Fruit fly (Drosophila melanogaster) whole organism, pupa: ENCODE measurements around the gene CG6184.

ENCODE experiments used
- CG10348 ChIP-seq: fragments of 200-800 bp; sonication (Bioruptor generic); IDR thresholded peaks from 2 replicates; pipeline ENCODE4 v1.3.6; 2022; ENCODE audit warnings: missing biosample characterization, missing genetic modification characterization
- CG12605 ChIP-seq: fragments of 200-800 bp; sonication (Bioruptor generic); IDR thresholded peaks from 2 replicates; pipeline ENCODE4 v1.3.6; 2022; ENCODE audit warnings: missing biosample characterization, missing genetic modification characterization
- CG13204 ChIP-seq: fragments of 200-800 bp; sonication (Bioruptor generic); optimal IDR thresholded peaks from 2 replicates; lab custom pipeline; 2018; ENCODE audit warnings: missing biosample characterization, mild to moderate bottlenecking, missing genetic modification characterization, moderate library complexity
- CG14655 ChIP-seq: fragments of 200-800 bp; sonication (Bioruptor generic); optimal IDR thresholded peaks from 3 replicates; lab custom pipeline; 2017; ENCODE audit warnings: mild to moderate bottlenecking, missing biosample characterization, missing genetic modification reagents, missing genetic modification characterization
- CG15710 ChIP-seq: fragments of 200-800 bp; sonication (Bioruptor generic); optimal IDR thresholded peaks from 2 replicates; lab custom pipeline; 2018; ENCODE audit warnings: missing biosample characterization, mild to moderate bottlenecking, missing genetic modification characterization, moderate library complexity
- CG17806 ChIP-seq: fragments of 200-800 bp; sonication (Bioruptor generic); optimal IDR thresholded peaks from 2 replicates; lab custom pipeline; 2018; ENCODE audit warnings: missing biosample characterization, mild to moderate bottlenecking, missing genetic modification characterization, moderate library complexity
- CG32121 ChIP-seq: fragments of 200-800 bp; sonication (Bioruptor generic); IDR thresholded peaks from 2 replicates; pipeline ENCODE4 v1.3.6; 2022; ENCODE audit warnings: missing biosample characterization, missing genetic modification characterization
- CG34367 ChIP-seq: fragments of 200-800 bp; sonication (Bioruptor generic); optimal IDR thresholded peaks from 2 replicates; lab custom pipeline; 2018; ENCODE audit warnings: missing biosample characterization, mild to moderate bottlenecking, missing genetic modification characterization
- CG4496 ChIP-seq: fragments of 200-800 bp; sonication (Bioruptor generic); IDR thresholded peaks from 3 replicates; pipeline ENCODE4 v1.3.6; 2022; ENCODE audit warnings: missing biosample characterization, missing genetic modification characterization
- CG8159 ChIP-seq: fragments of 200-800 bp; sonication (Bioruptor generic); optimal IDR thresholded peaks from 3 replicates; lab custom pipeline; 2018; ENCODE audit warnings: missing biosample characterization, mild to moderate bottlenecking, missing genetic modification characterization, moderate library complexity
- CG8301 ChIP-seq: fragments of 200-800 bp; sonication (Bioruptor generic); optimal IDR thresholded peaks from 2 replicates; lab custom pipeline; 2018; ENCODE audit warnings: missing biosample characterization, mild to moderate bottlenecking, missing genetic modification characterization
- CG9948 ChIP-seq: fragments of 200-800 bp; sonication (Bioruptor generic); optimal IDR thresholded peaks from 2 replicates; lab custom pipeline; 2018; ENCODE audit warnings: missing biosample characterization, mild to moderate bottlenecking, missing genetic modification characterization, moderate library complexity
- D1 ChIP-seq: fragments of 200-800 bp; sonication (Bioruptor generic); optimal IDR thresholded peaks from 2 replicates; lab custom pipeline; 2018; ENCODE audit warnings: missing biosample characterization, mild to moderate bottlenecking, missing genetic modification characterization, moderate library complexity
- EcR ChIP-seq: fragments of 200-800 bp; sonication (Bioruptor generic); optimal IDR thresholded peaks from 3 replicates; lab custom pipeline; 2019; ENCODE audit warnings: missing biosample characterization, missing genetic modification characterization, mild to moderate bottlenecking, moderate library complexity, missing genetic modification reagents
- Ets98B ChIP-seq: fragments of 200-800 bp; sonication (Bioruptor generic); IDR thresholded peaks from 2 replicates; pipeline ENCODE4 v1.3.6; 2022; ENCODE audit warnings: missing biosample characterization, missing genetic modification characterization
- Pif1A ChIP-seq: fragments of 200-800 bp; sonication (Bioruptor generic); optimal IDR thresholded peaks from 3 replicates; lab custom pipeline; 2016; ENCODE audit warnings: missing biosample characterization, missing genetic modification characterization
- Pif1B ChIP-seq: fragments of 200-800 bp; sonication (Bioruptor generic); optimal IDR thresholded peaks from 3 replicates; lab custom pipeline; 2016; ENCODE audit warnings: missing biosample characterization, missing genetic modification characterization
- Snoo ChIP-seq: fragments of 200-800 bp; sonication (Bioruptor generic); optimal IDR thresholded peaks from 3 replicates; lab custom pipeline; 2017; ENCODE audit warnings: missing biosample characterization, mild to moderate bottlenecking, missing genetic modification characterization, inconsistent platforms
- fd96Ca ChIP-seq: fragments of 200-800 bp; sonication (Bioruptor generic); IDR thresholded peaks from 3 replicates; pipeline ENCODE4 v1.3.6; 2022; ENCODE audit warnings: missing biosample characterization, missing genetic modification characterization
- gl ChIP-seq: fragments of 200-800 bp; sonication (Bioruptor generic); optimal IDR thresholded peaks from 2 replicates; lab custom pipeline; 2018; ENCODE audit warnings: missing biosample characterization, mild to moderate bottlenecking, missing genetic modification characterization
- rn ChIP-seq: fragments of 200-800 bp; sonication (Bioruptor generic); IDR thresholded peaks from 2 replicates; pipeline ENCODE4 v1.3.6; 2022; ENCODE audit warnings: missing biosample characterization, missing genetic modification characterization

Gene CG6184

DNA sequence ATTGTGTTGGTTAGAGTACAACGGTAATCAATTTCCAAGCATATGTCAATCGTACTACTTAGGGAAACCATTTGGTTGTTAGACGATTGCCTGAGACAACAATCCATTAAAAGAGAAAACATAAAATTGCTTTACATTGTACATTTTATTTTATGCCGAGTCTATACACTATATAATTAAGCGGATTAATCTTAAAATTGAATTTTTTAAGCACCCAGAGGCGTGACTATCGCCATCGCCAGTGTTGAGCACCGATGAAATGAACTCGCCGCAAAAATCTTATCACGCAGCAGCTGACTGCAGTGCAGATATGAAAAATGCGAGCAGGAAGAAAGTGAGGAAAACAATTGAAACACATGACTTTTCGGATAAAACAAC is 14.8 kb downstream of the CG6184 start:
- TF ChIP-seq CG4496 (GFP tag; lab: Robert Waterston, UW) (0 out of 3 replicates have a peak, but pooled peaks have one; percentile 23), EcR (GFP tag; lab: Kevin White, UChicago) (no peak), Ets98B (GFP tag; lab: Robert Waterston, UW) (peak; percentile 20; the same call in 1 of the 2 replicates), gl (tag; lab: Kevin White, UChicago) (no peak)

DNA sequence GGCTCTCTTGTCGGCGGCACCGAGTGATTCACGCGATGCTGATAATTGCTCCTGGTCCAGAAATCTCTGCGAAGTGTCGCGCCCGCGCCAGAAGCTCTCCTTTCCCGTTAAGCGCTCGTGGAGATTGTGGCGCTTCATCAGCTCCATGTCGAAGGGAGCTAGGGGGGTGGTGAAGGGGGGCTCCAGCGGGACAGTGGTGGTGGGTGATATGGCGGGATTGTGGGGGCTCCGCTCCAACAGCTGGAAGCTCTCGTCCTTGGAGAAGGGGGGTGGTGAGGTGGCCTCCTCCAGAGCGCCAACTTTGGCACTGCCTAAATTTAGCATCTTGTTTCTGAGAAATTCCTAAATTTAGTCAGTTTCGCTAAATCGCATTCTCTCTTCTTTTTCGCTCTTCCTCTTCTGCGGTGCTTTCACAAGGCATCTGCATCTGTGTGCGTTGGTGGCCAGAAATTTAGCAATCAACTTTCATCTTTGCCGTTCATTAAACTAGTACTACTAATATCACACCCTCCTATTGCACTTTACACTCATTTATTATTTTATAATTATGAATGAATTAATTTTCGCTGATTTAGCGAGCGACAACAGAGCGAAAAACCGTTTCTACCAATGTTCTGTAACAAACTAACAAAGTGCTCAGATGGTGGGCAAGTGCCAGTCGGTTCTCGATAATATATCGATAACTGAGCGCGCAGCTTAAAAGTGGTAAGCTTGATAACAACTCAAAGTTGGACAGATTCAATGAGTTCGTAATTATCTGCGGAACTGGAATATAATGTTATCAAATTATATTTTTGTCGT is 15.4 kb downstream of the CG6184 start, which contains the start of gene subdued:
subdued (minus strand) TSS at position 631 of the 801 bp plus-strand sequence.
- TF ChIP-seq CG8301 (tag; lab: Kevin White, UChicago) (no peak), CG34367 (tag; lab: Kevin White, UChicago) (no peak), CG12605 (GFP tag; lab: Robert Waterston, UW) (0 out of 2 replicates have a peak, but pooled peaks have one; percentile 29), Pif1A (GFP tag; lab: Kevin White, UChicago) (no peak), D1 (tag; lab: Kevin White, UChicago) (no peak), CG32121 (GFP tag; lab: Robert Waterston, UW) (0 out of 2 replicates have a peak, but pooled peaks have one; percentile 11), Snoo (no peak), CG17806 (no peak), Pif1B (no peak), CG4496 (GFP tag; lab: Robert Waterston, UW) (0 out of 3 replicates have a peak, but pooled peaks have one; percentile 23), CG13204 (GFP tag; lab: Kevin White, UChicago) (peak; percentile 7), rn (GFP tag; lab: Robert Waterston, UW) (no peak)
- TF ChIP-seq, all 21 proteins: peak for 4

DNA sequence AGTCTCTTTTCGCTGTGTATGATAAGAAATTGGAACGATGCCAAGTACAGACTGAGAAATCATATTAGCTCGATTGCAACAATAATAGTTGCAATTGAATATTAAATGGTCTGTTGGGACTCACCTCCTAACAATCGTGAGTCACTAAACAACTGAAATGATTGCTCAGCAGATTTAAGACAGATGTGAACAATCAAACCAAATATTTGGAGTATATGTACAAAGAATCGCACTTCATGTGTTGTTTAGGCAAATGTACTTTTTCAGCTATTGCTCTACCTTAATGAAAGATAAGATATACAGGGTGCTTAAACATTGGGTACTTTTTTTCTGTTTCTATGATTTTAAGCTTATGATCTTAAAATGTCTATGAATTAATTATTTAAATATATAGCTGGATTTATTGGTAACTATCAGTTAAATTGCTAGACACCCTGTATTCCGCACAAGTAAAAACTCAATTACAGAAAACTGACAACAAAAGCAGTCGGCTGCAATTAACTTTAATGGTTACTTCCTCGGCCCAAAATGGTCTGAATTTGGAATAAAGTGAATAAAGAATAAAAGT is 16.1 kb downstream of the CG6184 start:
- TF ChIP-seq fd96Ca (no peak), CG15710 (tag; lab: Kevin White, UChicago) (peak; percentile 75), Ets98B (GFP tag; lab: Robert Waterston, UW) (peak; percentile 94), CG32121 (GFP tag; lab: Robert Waterston, UW) (peak; percentile 88), gl (tag; lab: Kevin White, UChicago) (peak; percentile 57), CG9948 (tag; lab: Kevin White, UChicago) (peak; percentile 75), CG17806 (peak; percentile 80), EcR (GFP tag; lab: Kevin White, UChicago) (no peak), CG14655 (GFP tag; lab: Kevin White, UChicago) (peak; percentile 83), Pif1A (GFP tag; lab: Kevin White, UChicago) (peak; percentile 57), CG34367 (tag; lab: Kevin White, UChicago) (peak; percentile 68), CG10348 (GFP tag; lab: Robert Waterston, UW) (no peak), D1 (tag; lab: Kevin White, UChicago) (no peak), rn (GFP tag; lab: Robert Waterston, UW) (peak; percentile 69; the same call in 1 of the 2 replicates), CG4496 (GFP tag; lab: Robert Waterston, UW) (peak; percentile 96), CG13204 (GFP tag; lab: Kevin White, UChicago) (peak; percentile 3), Snoo (peak; percentile 57), Pif1B (peak; percentile 69), CG12605 (GFP tag; lab: Robert Waterston, UW) (peak; percentile 92), CG8301 (tag; lab: Kevin White, UChicago) (peak; percentile 78), CG8159 (tag; lab: Kevin White, UChicago) (peak; percentile 79)

DNA sequence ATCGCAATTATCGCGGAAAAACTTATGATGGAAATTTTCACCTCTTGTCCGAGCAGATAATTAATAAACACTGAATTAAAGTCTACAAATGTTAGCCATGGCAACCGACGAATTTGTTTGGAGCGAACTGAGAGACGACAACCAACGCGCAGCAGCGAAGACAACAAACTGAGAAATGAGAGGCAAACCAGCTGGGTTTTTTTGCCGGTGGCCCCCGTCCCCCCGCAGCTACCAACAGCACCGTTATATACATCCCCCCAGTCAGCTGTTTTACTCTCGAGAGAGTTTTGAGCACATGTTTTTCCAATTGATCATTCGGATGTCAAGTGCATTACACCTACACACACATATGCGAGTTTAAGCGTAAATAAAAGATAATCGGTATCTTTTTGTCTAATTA is 16.6 kb downstream of the CG6184 start:
- TF ChIP-seq Snoo, result no peak
- no peak for TF ChIP-seq CG15710 (tag; lab: Kevin White, UChicago)
- TF ChIP-seq CG32121 (GFP tag; lab: Robert Waterston, UW), result peak; percentile 40; the same call in 1 of the 2 replicates
- TF ChIP-seq CG10348 (GFP tag; lab: Robert Waterston, UW), result no peak
- no peak for TF ChIP-seq gl (tag; lab: Kevin White, UChicago)
- no peak for TF ChIP-seq CG8159 (tag; lab: Kevin White, UChicago)
- no peak for TF ChIP-seq fd96Ca
- TF ChIP-seq CG34367 (tag; lab: Kevin White, UChicago), result no peak
- peak; percentile 30; the same call in 1 of the 2 replicates for TF ChIP-seq CG12605 (GFP tag; lab: Robert Waterston, UW)
- peak; percentile 75 for TF ChIP-seq CG4496 (GFP tag; lab: Robert Waterston, UW)
- TF ChIP-seq CG13204 (GFP tag; lab: Kevin White, UChicago), result peak; percentile 17
- peak; percentile 77 for TF ChIP-seq EcR (GFP tag; lab: Kevin White, UChicago)
- TF ChIP-seq CG8301 (tag; lab: Kevin White, UChicago), result no peak
- TF ChIP-seq CG17806, result no peak

DNA sequence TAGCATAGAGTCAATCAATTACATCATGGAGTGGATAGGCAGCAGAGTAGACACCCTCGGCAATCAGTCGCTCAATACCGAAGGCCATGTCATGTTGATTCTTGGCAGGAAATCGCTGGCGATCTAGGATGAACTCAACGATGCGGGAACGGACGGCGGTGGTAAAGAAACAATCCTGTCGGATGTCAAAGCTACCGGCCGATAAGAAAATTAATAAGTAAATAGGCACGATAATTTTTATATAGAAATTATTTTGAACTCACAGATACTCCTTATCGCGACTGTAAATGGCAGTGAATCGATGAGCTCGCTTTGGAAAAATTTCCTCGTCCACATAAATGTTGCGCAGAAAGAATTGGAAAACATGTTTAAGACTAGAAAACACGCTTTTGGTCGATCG is 19.7 kb downstream of the CG6184 start:
- TF ChIP-seq Pif1B (no peak), fd96Ca (no peak), CG12605 (GFP tag; lab: Robert Waterston, UW) (no peak), CG32121 (GFP tag; lab: Robert Waterston, UW) (no peak), Snoo (no peak), CG9948 (tag; lab: Kevin White, UChicago) (no peak), Pif1A (GFP tag; lab: Kevin White, UChicago) (no peak), CG17806 (no peak), rn (GFP tag; lab: Robert Waterston, UW) (no peak), D1 (tag; lab: Kevin White, UChicago) (no peak), CG8159 (tag; lab: Kevin White, UChicago) (no peak), CG10348 (GFP tag; lab: Robert Waterston, UW) (no peak), CG4496 (GFP tag; lab: Robert Waterston, UW) (no peak), CG15710 (tag; lab: Kevin White, UChicago) (no peak), Ets98B (GFP tag; lab: Robert Waterston, UW) (no peak)
